Fruit fly (Drosophila melanogaster) whole organism, embryonic: ENCODE measurements around the gene CG42390.

Experiments used
- Aef1 ChIP-seq: fragments of 200-800 bp; sonication (Bioruptor generic); IDR thresholded peaks from 3 replicates; pipeline ENCODE4 v1.3.6; 2022; ENCODE audit warnings: missing biosample characterization, missing genetic modification characterization
- Atf-2 ChIP-seq: fragments of 200-800 bp; sonication (Bioruptor generic); optimal IDR thresholded peaks from 2 replicates; lab custom pipeline; 2016; ENCODE audit warnings: missing biosample characterization, missing genetic modification characterization
- Atf3 ChIP-seq: fragments of 200-800 bp; sonication (Bioruptor generic); optimal IDR thresholded peaks from 3 replicates; lab custom pipeline; 2016; ENCODE audit warnings: missing biosample characterization, missing genetic modification characterization
- Bgb ChIP-seq: fragments of 200-800 bp; sonication (Bioruptor generic); IDR thresholded peaks from 2 replicates; pipeline ENCODE4 v1.3.6; 2022; ENCODE audit warnings: missing biosample characterization, missing genetic modification characterization; ENCODE audit not compliant: partially characterized antibody
- CG10431 ChIP-seq: fragments of 200-800 bp; sonication (Bioruptor generic); optimal IDR thresholded peaks from 3 replicates; lab custom pipeline; 2018; ENCODE audit warnings: missing biosample characterization, mild to moderate bottlenecking, missing genetic modification characterization
- CG18599 ChIP-seq: fragments of 200-800 bp; sonication (Bioruptor generic); optimal IDR thresholded peaks from 3 replicates; lab custom pipeline; 2017; ENCODE audit warnings: missing biosample characterization, missing genetic modification characterization, mild to moderate bottlenecking, moderate library complexity, missing genetic modification reagents
- CG2199 ChIP-seq: fragments of 200-800 bp; sonication (Bioruptor generic); IDR thresholded peaks from 3 replicates; pipeline ENCODE4 v1.3.6; 2022; ENCODE audit warnings: missing biosample characterization, missing genetic modification characterization
- CG3407 ChIP-seq: fragments of 200-800 bp; sonication (Bioruptor generic); optimal IDR thresholded peaks from 2 replicates; lab custom pipeline; 2018; ENCODE audit warnings: missing biosample characterization, mild to moderate bottlenecking, missing genetic modification characterization
- CG6765 ChIP-seq: fragments of 200-800 bp; sonication (Bioruptor generic); optimal IDR thresholded peaks from 3 replicates; lab custom pipeline; 2017; ENCODE audit warnings: missing biosample characterization, mild to moderate bottlenecking, missing genetic modification characterization
- CG8089 ChIP-seq: fragments of 200-800 bp; sonication (Bioruptor generic); optimal IDR thresholded peaks from 3 replicates; lab custom pipeline; 2016; ENCODE audit warnings: missing biosample characterization, missing genetic modification characterization
- CG9437 ChIP-seq: fragments of 200-800 bp; sonication (Bioruptor generic); optimal IDR thresholded peaks from 2 replicates; lab custom pipeline; 2018; ENCODE audit warnings: missing biosample characterization, mild to moderate bottlenecking, missing genetic modification characterization
- Kr ChIP-seq: fragments of 200-800 bp; sonication (Bioruptor generic); optimal IDR thresholded peaks from 2 replicates; lab custom pipeline; 2017; ENCODE audit warnings: missing biosample characterization, mild to moderate bottlenecking, missing genetic modification characterization
- Med ChIP-seq: fragments of 200-800 bp; sonication (Bioruptor generic); peaks from one replicate; lab custom pipeline; 2016; ENCODE audit warnings: missing biosample characterization, missing genetic modification characterization, mild to moderate bottlenecking, inconsistent platforms, moderate library complexity
- Rfx ChIP-seq: fragments of 200-800 bp; sonication (Bioruptor generic); IDR thresholded peaks from 2 replicates; pipeline ENCODE4 v1.3.6; 2022; ENCODE audit warnings: missing biosample characterization, missing genetic modification characterization
- Sry-β ChIP-seq: fragments of 200-800 bp; sonication (Bioruptor generic); optimal IDR thresholded peaks from 2 replicates; lab custom pipeline; 2018; ENCODE audit warnings: missing biosample characterization, mild to moderate bottlenecking, missing genetic modification characterization, moderate library complexity
- bsh ChIP-seq, 2 experiments: fragments of 200-800 bp; sonication (Bioruptor generic); optimal IDR thresholded peaks; 2 replicates each; lab custom pipeline; 2017 to 2018; ENCODE audit warnings: mild to moderate bottlenecking in 2 of 2, missing biosample characterization in 2 of 2, missing genetic modification characterization in 2 of 2, moderate library complexity in 1 of 2
- chm ChIP-seq: fragments of 200-800 bp; sonication (Bioruptor generic); IDR thresholded peaks from 2 replicates; pipeline ENCODE4 v1.3.6; 2022; ENCODE audit warnings: missing biosample characterization, missing genetic modification characterization
- ci ChIP-seq: fragments of 200-800 bp; sonication (Bioruptor generic); IDR thresholded peaks from 3 replicates; pipeline ENCODE4 v1.3.6; 2022; ENCODE audit warnings: missing biosample characterization, missing genetic modification characterization
- crol ChIP-seq: fragments of 200-800 bp; sonication (Bioruptor generic); IDR thresholded peaks from 2 replicates; pipeline ENCODE4 v1.3.6; 2022; ENCODE audit warnings: missing biosample characterization, missing genetic modification characterization
- dysf ChIP-seq: fragments of 200-800 bp; sonication (Bioruptor generic); IDR thresholded peaks from 3 replicates; pipeline ENCODE4 v1.3.6; 2022; ENCODE audit warnings: missing biosample characterization, missing genetic modification characterization
- emc ChIP-seq: fragments of 200-800 bp; sonication (Bioruptor generic); optimal IDR thresholded peaks from 2 replicates; lab custom pipeline; 2016; ENCODE audit warnings: missing biosample characterization, missing genetic modification characterization
- en ChIP-seq: fragments of 200-800 bp; sonication (Bioruptor generic); optimal IDR thresholded peaks from 2 replicates; lab custom pipeline; 2016; ENCODE audit warnings: missing biosample characterization, missing genetic modification characterization
- gsb-n ChIP-seq: fragments of 200-800 bp; sonication (Bioruptor generic); optimal IDR thresholded peaks from 3 replicates; lab custom pipeline; 2018; ENCODE audit warnings: missing biosample characterization, mild to moderate bottlenecking, missing genetic modification characterization
- h ChIP-seq: fragments of >200 bp; optimal IDR thresholded peaks from 2 replicates; lab custom pipeline; 2017
- ken ChIP-seq: fragments of 200-800 bp; sonication (Bioruptor generic); IDR thresholded peaks from 3 replicates; pipeline ENCODE4 v1.3.6; 2022; ENCODE audit warnings: missing biosample characterization, missing genetic modification characterization
- nerfin-1 ChIP-seq: fragments of 200-800 bp; sonication (Bioruptor generic); optimal IDR thresholded peaks from 3 replicates; lab custom pipeline; 2019; ENCODE audit warnings: missing biosample characterization, mild to moderate bottlenecking, missing genetic modification characterization, moderate library complexity
- oc ChIP-seq: fragments of 200-800 bp; sonication (Bioruptor generic); optimal IDR thresholded peaks from 2 replicates; lab custom pipeline; 2018; ENCODE audit warnings: missing biosample characterization, mild to moderate bottlenecking, missing genetic modification characterization, moderate library complexity
- otp ChIP-seq: fragments of 200-800 bp; sonication (Bioruptor generic); IDR thresholded peaks from 3 replicates; pipeline ENCODE4, ENCODE4 v1.3.6; 2022; ENCODE audit warnings: missing biosample characterization, missing genetic modification characterization
- p53 ChIP-seq: fragments of 200-800 bp; sonication (Bioruptor generic); optimal IDR thresholded peaks from 2 replicates; lab custom pipeline; 2016; ENCODE audit warnings: missing biosample characterization, missing genetic modification characterization
- pho ChIP-seq: fragments of 200-800 bp; sonication (Bioruptor generic); optimal IDR thresholded peaks from 2 replicates; lab custom pipeline; 2016; ENCODE audit warnings: missing biosample characterization, missing genetic modification characterization
- prd ChIP-seq, 3 experiments: fragments of >200 bp in 2 of 3; fragments of 200-800 bp in 1 of 3; sonication (Bioruptor generic) in 1 of 3; optimal IDR thresholded peaks in 2 of 3; IDR thresholded peaks in 1 of 3; 2 replicates in 2 of 3; 3 replicates in 1 of 3; pipeline versions ENCODE4 v1.3.6 to Lab custom; 2017 to 2022; ENCODE audit warnings: missing biosample characterization in 1 of 3, missing genetic modification characterization in 1 of 3
- sd ChIP-seq: fragments of 200-800 bp; sonication (Bioruptor generic); optimal IDR thresholded peaks from 3 replicates; lab custom pipeline; 2018; ENCODE audit warnings: missing biosample characterization, mild to moderate bottlenecking, missing genetic modification characterization, moderate library complexity
- sens ChIP-seq: fragments of 200-800 bp; sonication (Bioruptor generic); peaks from one replicate; lab custom pipeline; 2016; ENCODE audit warnings: missing biosample characterization, missing genetic modification characterization
- seq ChIP-seq: fragments of 200-800 bp; sonication (Bioruptor generic); IDR thresholded peaks from 2 replicates; pipeline ENCODE4 v1.3.6; 2022; ENCODE audit warnings: missing biosample characterization, missing genetic modification characterization
- vnd ChIP-seq: fragments of 200-800 bp; sonication (Bioruptor generic); IDR thresholded peaks from 3 replicates; pipeline ENCODE4 v1.3.6; 2022; ENCODE audit warnings: missing biosample characterization, missing genetic modification characterization; ENCODE audit not compliant: partially characterized antibody
- z ChIP-seq: fragments of 200-800 bp; sonication (Bioruptor generic); IDR thresholded peaks from 3 replicates; pipeline ENCODE4 v1.3.6; 2022; ENCODE audit warnings: missing biosample characterization, missing genetic modification characterization

The CG42390 gene

DNA sequence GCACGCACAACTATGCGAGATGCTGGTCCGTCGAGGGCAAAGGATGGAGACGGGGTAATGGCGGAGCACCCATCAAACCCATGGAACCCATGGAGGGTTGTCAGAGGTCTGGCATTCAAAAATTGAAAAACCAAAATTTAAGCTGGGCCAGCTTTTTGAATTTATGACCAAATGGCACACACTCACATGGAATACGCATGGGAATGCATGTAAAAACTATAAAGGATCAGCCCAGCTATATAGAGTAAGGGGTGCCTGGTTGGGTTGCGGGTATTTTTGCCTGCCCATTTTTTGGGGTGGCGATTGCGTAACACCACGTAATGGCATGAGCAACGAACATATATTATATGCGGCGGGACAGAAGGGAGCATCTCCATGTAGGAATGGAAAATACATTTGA, 32.6 kb downstream of the CG42390 start:
- peak; percentile 18 for TF ChIP-seq CG10431 (GFP tag; lab: Kevin White, UChicago)
- no peak for TF ChIP-seq otp (GFP tag; lab: Robert Waterston, UW)
- no peak for TF ChIP-seq Aef1 (GFP tag; lab: Robert Waterston, UW)
- 0 out of 2 replicates have a peak, but pooled peaks have one; percentile 30 for TF ChIP-seq crol (GFP tag; lab: Robert Waterston, UW)
- peak; percentile 50 for TF ChIP-seq sd
- TF ChIP-seq sens = peak; percentile 22
- TF ChIP-seq pho (GFP tag; lab: Kevin White, UChicago) = no peak
- TF ChIP-seq nerfin-1 (tag; lab: Kevin White, UChicago) = peak; percentile 96
- TF ChIP-seq dysf (GFP tag; lab: Robert Waterston, UW) = 0 out of 3 replicates have a peak, but pooled peaks have one; percentile 14
- no peak for TF ChIP-seq en (GFP tag; lab: Kevin White, UChicago)
- TF ChIP-seq Atf-2 (GFP tag; lab: Kevin White, UChicago) = no peak
- no peak for TF ChIP-seq Atf3 (GFP tag; lab: Kevin White, UChicago)
- TF ChIP-seq ci (GFP tag; lab: Robert Waterston, UW) = 0 out of 3 replicates have a peak, but pooled peaks have one; percentile 35
- TF ChIP-seq emc (GFP tag; lab: Kevin White, UChicago) = no peak
- no peak for TF ChIP-seq seq (GFP tag; lab: Robert Waterston, UW)
- TF ChIP-seq CG8089 (GFP tag; lab: Kevin White, UChicago) = no peak
- TF ChIP-seq oc (tag; lab: Kevin White, UChicago) = peak; percentile 8
- TF ChIP-seq CG6765 (GFP tag; lab: Kevin White, UChicago) = no peak
- TF ChIP-seq Kr (GFP tag; lab: Kevin White, UChicago) = no peak
- peak; percentile 3 for TF ChIP-seq Med (GFP tag; lab: Kevin White, UChicago)
- no peak for TF ChIP-seq vnd (GFP tag; lab: Robert Waterston, UW)
- 0 out of 3 replicates have a peak, but pooled peaks have one; percentile 14 for TF ChIP-seq CG2199 (GFP tag; lab: Robert Waterston, UW)

DNA sequence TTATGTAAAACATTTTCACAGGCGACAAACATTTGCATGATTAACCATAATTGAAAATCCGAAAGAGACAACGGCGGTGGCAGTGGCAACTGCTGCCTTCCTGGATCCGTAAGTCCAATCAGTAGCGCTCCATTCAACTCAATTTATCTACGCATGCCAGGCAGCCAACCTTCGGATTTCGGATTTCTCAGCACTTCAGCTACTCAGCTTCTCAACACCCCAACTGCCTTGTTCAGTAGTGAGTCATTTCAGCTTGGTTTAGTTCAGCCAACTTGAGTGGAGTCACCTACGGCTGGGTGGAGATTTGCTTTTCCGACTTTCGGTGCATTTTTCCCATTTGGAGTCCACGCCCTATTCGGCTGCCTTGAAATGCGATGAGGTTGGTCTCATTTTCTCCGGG, 33.8 kb downstream of the CG42390 start:
- TF ChIP-seq ken (GFP tag; lab: Robert Waterston, UW) = no peak
- TF ChIP-seq CG3407 (GFP tag; lab: Kevin White, UChicago) = no peak
- peak; percentile 39 for TF ChIP-seq gsb-n (tag; lab: Kevin White, UChicago)
- no peak for TF ChIP-seq h
- TF ChIP-seq CG2199 (GFP tag; lab: Robert Waterston, UW) = no peak
- TF ChIP-seq Bgb (GFP tag; lab: Robert Waterston, UW) = no peak
- TF ChIP-seq prd (optimal IDR thresholded peaks at IDR 0.05; lab: Kevin White, UChicago) = no peak
- no peak for TF ChIP-seq prd (GFP tag; IDR thresholded peaks at IDR 0.05; lab: Robert Waterston, UW)
- TF ChIP-seq Rfx = no peak
- no peak for TF ChIP-seq CG9437 (GFP tag; lab: Kevin White, UChicago)
- no peak for TF ChIP-seq p53 (GFP tag; lab: Kevin White, UChicago)
- TF ChIP-seq z (GFP tag; lab: Robert Waterston, UW) = peak; percentile 69; the same call in 1 of the 3 replicates
- no peak for TF ChIP-seq CG18599 (GFP tag; lab: Kevin White, UChicago)
- TF ChIP-seq chm (GFP tag; lab: Robert Waterston, UW) = peak; percentile 57

DNA sequence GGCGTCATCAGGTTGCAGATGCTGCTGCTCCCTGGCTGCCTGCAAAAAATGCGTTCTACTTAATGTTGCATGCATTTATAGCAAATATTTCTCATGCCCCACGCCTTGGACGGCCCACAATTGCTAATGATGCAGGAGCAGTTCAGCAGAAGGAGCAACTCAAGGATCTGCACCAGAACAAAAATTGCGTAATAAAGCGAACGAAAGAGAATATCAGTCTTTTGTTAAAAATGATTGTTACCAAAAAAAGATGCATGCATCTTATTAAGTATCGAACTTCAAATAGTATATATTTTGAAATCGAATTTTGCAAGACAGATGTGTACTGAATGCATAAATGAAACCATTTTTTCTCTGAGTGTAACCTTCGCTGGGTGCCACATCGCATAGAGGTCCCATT, 38.4 kb downstream of the CG42390 start:
- peak in 1 of 2 experiments; percentile 13 for TF ChIP-seq bsh (GFP tag; optimal IDR thresholded peaks at IDR 0.05; lab: Kevin White, UChicago)
- no peak for TF ChIP-seq Sry-β (GFP tag; lab: Kevin White, UChicago)
